Worm (Caenorhabditis elegans) whole organism, L1 larva: ENCODE data around the gene C33B4.4.
A peak's percentile ranks its signal among the peaks of the same experiment; 100 is the strongest.

Source experiments
- C04F5.9 ChIP-seq: sonication (generic microtip); optimal IDR thresholded peaks from 2 replicates; lab custom pipeline; 2016; ENCODE audit warnings: missing genetic modification characterization, missing compliant biosample characterization
- C34B4.2 ChIP-seq: sonication (generic microtip); optimal IDR thresholded peaks from 2 replicates; lab custom pipeline; 2017; ENCODE audit warnings: mild to moderate bottlenecking, missing genetic modification characterization, missing compliant biosample characterization
- F16B12.6 ChIP-seq: fragments of 150-350 bp; optimal IDR thresholded peaks from 2 replicates; lab custom pipeline; 2014; ENCODE audit warnings: missing biosample characterization, missing genetic modification characterization
- Y116A8C.19 ChIP-seq: sonication (generic microtip); optimal IDR thresholded peaks from 2 replicates; lab custom pipeline; 2016; ENCODE audit warnings: missing compliant biosample characterization, missing genetic modification characterization, borderline replicate concordance
- aha-1 ChIP-seq: fragments of 150-350 bp; optimal IDR thresholded peaks from 2 replicates; lab custom pipeline; 2014; ENCODE audit warnings: missing biosample characterization, missing genetic modification characterization
- alr-1 ChIP-seq: fragments of 200-800 bp; sonication (Bioruptor generic); optimal IDR thresholded peaks from 2 replicates; lab custom pipeline; 2018; ENCODE audit warnings: borderline replicate concordance, mild to moderate bottlenecking, missing genetic modification characterization, missing compliant biosample characterization
- aly-2 ChIP-seq: fragments of 150-350 bp; optimal IDR thresholded peaks from 2 replicates; lab custom pipeline; 2014; ENCODE audit warnings: missing biosample characterization, missing genetic modification characterization
- ama-1 ChIP-seq: fragments of 150-350 bp; optimal IDR thresholded peaks from 2 replicates; lab custom pipeline; 2014
- blmp-1 ChIP-seq: fragments of 150-350 bp; optimal IDR thresholded peaks from 2 replicates; lab custom pipeline; 2014; ENCODE audit warnings: missing biosample characterization, missing genetic modification characterization
- ceh-8 ChIP-seq: fragments of 200-800 bp; sonication (Bioruptor generic); optimal IDR thresholded peaks from 2 replicates; lab custom pipeline; 2018; ENCODE audit warnings: mild to moderate bottlenecking, missing genetic modification characterization, moderate library complexity, missing compliant biosample characterization
- ces-1 ChIP-seq: fragments of 150-350 bp; optimal IDR thresholded peaks from 2 replicates; lab custom pipeline; 2014; ENCODE audit warnings: missing biosample characterization, missing genetic modification reagents, missing genetic modification characterization
- dpl-1 ChIP-seq, 3 experiments: fragments of 150-350 bp in 2 of 3; sonication (generic microtip) in 1 of 3; optimal IDR thresholded peaks; 2 replicates each; lab custom pipeline; 2014 to 2017; ENCODE audit warnings: missing biosample characterization in 3 of 3, missing genetic modification characterization in 3 of 3, missing genetic modification reagents in 3 of 3
- efl-1 ChIP-seq, 4 experiments: fragments of 150-350 bp; optimal IDR thresholded peaks in 3 of 4; peaks in 1 of 4; 1 replicate in 1 of 4; 2 replicates in 3 of 4; lab custom pipeline; 2014; ENCODE audit warnings: missing biosample characterization in 2 of 4, missing genetic modification characterization in 2 of 4, missing genetic modification reagents in 2 of 4
- efl-3 ChIP-seq: fragments of 200-800 bp; sonication (Bioruptor generic); optimal IDR thresholded peaks from 2 replicates; lab custom pipeline; 2018; ENCODE audit warnings: mild to moderate bottlenecking, missing genetic modification characterization, missing compliant biosample characterization
- egl-13 ChIP-seq: sonication (generic microtip); optimal IDR thresholded peaks from 2 replicates; lab custom pipeline; 2016; ENCODE audit warnings: missing genotype, missing genetic modification reagents, missing genetic modification characterization, missing compliant biosample characterization
- elt-3 ChIP-seq, 6 experiments: fragments of 150-350 bp in 1 of 6; sonication (generic microtip); optimal IDR thresholded peaks; 2 replicates each; lab custom pipeline; 2017 to 2018; ENCODE audit warnings: missing biosample characterization in 6 of 6, missing genetic modification characterization in 6 of 6, inconsistent platforms in 1 of 6
- fkh-10 ChIP-seq: sonication (generic microtip); optimal IDR thresholded peaks from 2 replicates; lab custom pipeline; 2017; ENCODE audit warnings: missing biosample characterization, missing genetic modification reagents, missing genetic modification characterization
- fkh-4 ChIP-seq: sonication (generic microtip); optimal IDR thresholded peaks from 2 replicates; lab custom pipeline; 2016; ENCODE audit warnings: missing compliant biosample characterization, missing genetic modification characterization, borderline replicate concordance
- hpl-2 ChIP-seq: fragments of 150-350 bp; optimal IDR thresholded peaks from 2 replicates; lab custom pipeline; 2014; ENCODE audit warnings: missing biosample characterization, missing genetic modification reagents, missing genetic modification characterization
- irx-1 ChIP-seq: sonication (generic microtip); optimal IDR thresholded peaks from 2 replicates; lab custom pipeline; 2016; ENCODE audit warnings: missing genetic modification characterization, missing compliant biosample characterization
- jun-1 ChIP-seq: fragments of 150-350 bp; optimal IDR thresholded peaks from 2 replicates; lab custom pipeline; 2014; ENCODE audit warnings: missing biosample characterization, missing genetic modification reagents, missing genetic modification characterization
- lin-13 ChIP-seq: fragments of 150-350 bp; optimal IDR thresholded peaks from 2 replicates; lab custom pipeline; 2014; ENCODE audit warnings: missing biosample characterization, missing genetic modification reagents, missing genetic modification characterization
- lin-14 ChIP-seq: fragments of 200-800 bp; sonication (Bioruptor generic); optimal IDR thresholded peaks from 2 replicates; lab custom pipeline; 2018; ENCODE audit warnings: mild to moderate bottlenecking, missing genetic modification characterization, moderate library complexity, missing compliant biosample characterization
- lin-35 ChIP-seq, 2 experiments: fragments of 150-350 bp; optimal IDR thresholded peaks; 2 replicates each; lab custom pipeline; 2014; ENCODE audit warnings: missing biosample characterization in 2 of 2, missing genetic modification characterization in 2 of 2, missing genetic modification reagents in 2 of 2
- lin-39 ChIP-seq: fragments of 150-350 bp; optimal IDR thresholded peaks from 2 replicates; lab custom pipeline; 2014; ENCODE audit warnings: missing biosample characterization, missing genetic modification reagents, missing genetic modification characterization
- lsy-2 ChIP-seq, 2 experiments: fragments of 150-350 bp; optimal IDR thresholded peaks; 2 replicates each; lab custom pipeline; 2014; ENCODE audit warnings: missing biosample characterization in 2 of 2, missing genetic modification characterization in 2 of 2
- mab-9 ChIP-seq: fragments of 200-800 bp; sonication (Bioruptor generic); IDR thresholded peaks from 2 replicates; pipeline ENCODE4 v1.3.6; 2022; ENCODE audit warnings: missing genetic modification reagents, missing genetic modification characterization, missing compliant biosample characterization
- mef-2 ChIP-seq: fragments of 150-350 bp; optimal IDR thresholded peaks from 2 replicates; lab custom pipeline; 2014; ENCODE audit warnings: missing biosample characterization, missing genetic modification characterization
- mep-1 ChIP-seq: fragments of 150-350 bp; optimal IDR thresholded peaks from 2 replicates; lab custom pipeline; 2014; ENCODE audit warnings: missing biosample characterization, missing genetic modification characterization
- nhr-11 ChIP-seq: fragments of 150-350 bp; optimal IDR thresholded peaks from 2 replicates; lab custom pipeline; 2014; ENCODE audit warnings: missing biosample characterization, missing genetic modification characterization
- nhr-12 ChIP-seq: sonication (generic microtip); optimal IDR thresholded peaks from 2 replicates; lab custom pipeline; 2017; ENCODE audit warnings: missing biosample characterization, missing genetic modification characterization
- nhr-19 ChIP-seq: fragments of 200-800 bp; sonication (Bioruptor generic); conservative IDR thresholded peaks from 2 replicates; pipeline ENCODE4 v1.3.6; 2022; ENCODE audit warnings: missing genetic modification characterization, missing compliant biosample characterization
- nhr-237 ChIP-seq: fragments of 150-350 bp; optimal IDR thresholded peaks from 2 replicates; lab custom pipeline; 2014; ENCODE audit warnings: missing biosample characterization, missing genetic modification characterization
- nhr-28 ChIP-seq: fragments of 150-350 bp; optimal IDR thresholded peaks from 2 replicates; lab custom pipeline; 2014; ENCODE audit warnings: missing biosample characterization, missing genetic modification characterization
- nhr-47 ChIP-seq: sonication (generic microtip); optimal IDR thresholded peaks from 2 replicates; lab custom pipeline; 2016; ENCODE audit warnings: mild to moderate bottlenecking, missing genetic modification characterization, moderate library complexity, missing compliant biosample characterization
- nhr-71 ChIP-seq: sonication (generic microtip); optimal IDR thresholded peaks from 2 replicates; lab custom pipeline; 2016; ENCODE audit warnings: mild to moderate bottlenecking, missing genetic modification characterization, moderate library complexity, missing compliant biosample characterization
- nhr-76 ChIP-seq: sonication (generic microtip); optimal IDR thresholded peaks from 2 replicates; lab custom pipeline; 2017; ENCODE audit warnings: missing biosample characterization, missing genetic modification characterization
- nhr-77 ChIP-seq: fragments of 150-350 bp; optimal IDR thresholded peaks from 2 replicates; lab custom pipeline; 2014; ENCODE audit warnings: missing biosample characterization, missing genetic modification characterization
- nhr-84 ChIP-seq: sonication (generic microtip); optimal IDR thresholded peaks from 2 replicates; lab custom pipeline; 2017; ENCODE audit warnings: missing biosample characterization, missing genetic modification characterization
- nhr-85 ChIP-seq: sonication (generic microtip); peaks from one replicate; lab custom pipeline; 2016; ENCODE audit warnings: missing genetic modification characterization, inconsistent platforms, missing compliant biosample characterization
- nhr-90 ChIP-seq: sonication (generic microtip); optimal IDR thresholded peaks from 2 replicates; lab custom pipeline; 2016; ENCODE audit warnings: mild to moderate bottlenecking, missing genetic modification characterization, missing compliant biosample characterization; ENCODE audit not compliant: poor library complexity
- pag-3 ChIP-seq: sonication (generic microtip); optimal IDR thresholded peaks from 2 replicates; lab custom pipeline; 2017; ENCODE audit warnings: missing genetic modification characterization, mild to moderate bottlenecking, missing compliant biosample characterization, antibody characterized with exemption, borderline replicate concordance; ENCODE audit not compliant: insufficient read depth
- pax-3 ChIP-seq: fragments of 200-800 bp; sonication (Bioruptor generic); optimal IDR thresholded peaks from 2 replicates; lab custom pipeline; 2018; ENCODE audit warnings: mild to moderate bottlenecking, missing genetic modification characterization, moderate library complexity, missing compliant biosample characterization
- pqm-1 ChIP-seq: sonication (generic microtip); optimal IDR thresholded peaks from 3 replicates; lab custom pipeline; 2017; ENCODE audit warnings: missing biosample characterization, missing genetic modification characterization
- snu-23 ChIP-seq: sonication (generic microtip); optimal IDR thresholded peaks from 2 replicates; lab custom pipeline; 2016; ENCODE audit warnings: missing genetic modification characterization, missing compliant biosample characterization
- swsn-7 ChIP-seq: sonication (generic microtip); optimal IDR thresholded peaks from 2 replicates; lab custom pipeline; 2016; ENCODE audit warnings: missing genetic modification characterization, missing compliant biosample characterization
- tbx-2 ChIP-seq: sonication (generic microtip); optimal IDR thresholded peaks from 2 replicates; lab custom pipeline; 2016; ENCODE audit warnings: missing genetic modification characterization, missing compliant biosample characterization
- unc-86 ChIP-seq: sonication (generic microtip); optimal IDR thresholded peaks from 2 replicates; lab custom pipeline; 2016; ENCODE audit warnings: missing genetic modification characterization, missing compliant biosample characterization
- unc-98 ChIP-seq: fragments of 200-800 bp; sonication (Bioruptor generic); IDR thresholded peaks from 2 replicates; pipeline ENCODE4 v1.3.6; 2022; ENCODE audit warnings: missing genetic modification characterization, missing compliant biosample characterization
- xbp-1 ChIP-seq: sonication (generic microtip); optimal IDR thresholded peaks from 2 replicates; lab custom pipeline; 2016; ENCODE audit warnings: missing genetic modification characterization, missing compliant biosample characterization
- zag-1 ChIP-seq: fragments of 150-350 bp; optimal IDR thresholded peaks from 2 replicates; lab custom pipeline; 2014; ENCODE audit warnings: missing biosample characterization, missing genetic modification characterization
- ztf-11 ChIP-seq, 2 experiments: sonication (generic microtip); optimal IDR thresholded peaks; 2 replicates each; lab custom pipeline; 2016 to 2017; ENCODE audit warnings: missing genetic modification characterization in 2 of 2, missing biosample characterization in 1 of 2, missing compliant biosample characterization in 1 of 2

C33B4.4 gene

DNA sequence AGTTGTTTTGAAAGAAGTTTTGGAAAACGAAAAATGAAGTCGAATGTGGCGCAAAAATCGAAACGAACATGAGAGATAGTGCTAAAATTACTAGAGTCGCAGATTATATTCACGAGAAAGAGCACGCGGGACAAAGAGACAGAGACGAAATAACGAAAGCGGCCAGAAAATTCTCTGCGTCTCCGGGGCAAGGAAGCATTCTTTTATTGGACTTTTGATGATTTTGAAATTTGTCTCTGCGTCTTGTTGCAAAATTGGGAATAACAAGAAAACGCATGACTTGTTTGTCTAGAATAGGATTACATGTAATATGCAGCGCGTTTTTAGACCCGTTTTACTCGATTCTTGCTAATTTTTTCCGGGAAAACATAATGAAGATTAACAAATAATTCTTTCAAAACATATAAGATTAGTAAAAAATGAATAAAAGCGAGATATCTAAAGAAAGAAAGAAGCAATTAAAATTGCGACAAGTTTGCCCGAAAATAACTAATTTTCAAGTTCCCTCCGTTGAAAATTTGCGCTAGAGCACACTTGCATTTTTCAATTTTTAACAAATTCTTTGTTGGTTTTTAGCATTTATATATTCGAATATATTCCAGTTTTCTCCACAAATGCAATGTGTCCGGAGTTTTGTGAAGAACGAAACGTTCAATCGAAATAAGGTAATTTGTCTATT, 35.2 kb downstream of the C33B4.4 start, which contains the start of the genes B0491.6 and pigm-1 (continued):
- TF ChIP-seq Y116A8C.19 (tag; lab: Kevin White, UChicago), result no peak
- no peak for TF ChIP-seq aly-2 (tag; lab: Kevin White, UChicago)
- TF ChIP-seq hpl-2 (GFP tag; lab: Kevin White, UChicago), result no peak
- TF ChIP-seq nhr-12 (tag; lab: Kevin White, UChicago), result no peak
- TF ChIP-seq efl-3, result no peak
- peak; percentile 85 for TF ChIP-seq nhr-85 (tag; lab: Kevin White, UChicago)
- TF ChIP-seq efl-1 (optimal IDR thresholded peaks at IDR 0.05; lab: Kevin White, UChicago), result peak; percentile 54 to 92
- TF ChIP-seq efl-1 (GFP tag; optimal IDR thresholded peaks at IDR 0.05 in 1 of 2; lab: Kevin White, UChicago), result peak; percentile 90 to 99
- no peak for TF ChIP-seq lin-39 (tag; lab: Kevin White, UChicago)
- TF ChIP-seq nhr-11 (tag; lab: Kevin White, UChicago), result peak; percentile 76
- TF ChIP-seq xbp-1, result peak; percentile 30
- TF ChIP-seq lsy-2 (tag; optimal IDR thresholded peaks at IDR 0.05; lab: Kevin White, UChicago), result peak; percentile 48 to 75
- peak; percentile 77 for TF ChIP-seq swsn-7 (tag; lab: Kevin White, UChicago)
- TF ChIP-seq snu-23 (GFP tag; lab: Kevin White, UChicago), result peak; percentile 80
- peak; percentile 62 for TF ChIP-seq irx-1 (tag; lab: Kevin White, UChicago)
- peak; percentile 80 to 92 (median 87) for TF ChIP-seq dpl-1 (GFP tag; optimal IDR thresholded peaks at IDR 0.05; lab: Kevin White, UChicago)
- TF ChIP-seq pqm-1 (tag; lab: Kevin White, UChicago), result no peak
- TF ChIP-seq pax-3 (tag; lab: Kevin White, UChicago), result peak; percentile 76
- TF ChIP-seq aha-1 (tag; lab: Kevin White, UChicago), result no peak
- TF ChIP-seq ztf-11 (tag; optimal IDR thresholded peaks at IDR 0.05; lab: Kevin White, UChicago), result no peak
- TF ChIP-seq mab-9 (GFP tag; lab: Robert Waterston, UW), result no peak
- TF ChIP-seq unc-86, result peak; percentile 70
- no peak for TF ChIP-seq C04F5.9 (tag; lab: Kevin White, UChicago)
- TF ChIP-seq nhr-77 (tag; lab: Kevin White, UChicago), result peak; percentile 50
- TF ChIP-seq fkh-4, result peak; percentile 54
- no peak for TF ChIP-seq ces-1 (GFP tag; lab: Kevin White, UChicago)
- TF ChIP-seq fkh-10 (GFP tag; lab: Kevin White, UChicago), result peak; percentile 76
- TF ChIP-seq pag-3, result no peak
- peak; percentile 14 for TF ChIP-seq jun-1 (tag; lab: Kevin White, UChicago)
- TF ChIP-seq nhr-28 (tag; lab: Kevin White, UChicago), result no peak
- peak; percentile 0 for TF ChIP-seq F16B12.6 (tag; lab: Kevin White, UChicago)
- TF ChIP-seq nhr-90 (tag; lab: Kevin White, UChicago), result peak; percentile 52
- TF ChIP-seq tbx-2 (tag; lab: Kevin White, UChicago), result peak; percentile 49
- TF ChIP-seq blmp-1 (tag; lab: Kevin White, UChicago), result peak; percentile 64
- peak; percentile 48 for TF ChIP-seq ceh-8 (GFP tag; lab: Kevin White, UChicago)
- peak; percentile 37 for TF ChIP-seq mep-1 (tag; lab: Kevin White, UChicago)
- TF ChIP-seq nhr-47 (tag; lab: Kevin White, UChicago), result peak; percentile 89
- peak in 1 of 6 experiments; percentile 52 for TF ChIP-seq elt-3 (tag; optimal IDR thresholded peaks at IDR 0.05; lab: Kevin White, UChicago)
- peak; percentile 63 for TF ChIP-seq mef-2 (tag; lab: Kevin White, UChicago)
- TF ChIP-seq unc-98 (GFP tag; lab: Robert Waterston, UW), result no peak
- no peak for TF ChIP-seq alr-1 (tag; lab: Kevin White, UChicago)
- peak; percentile 71 for TF ChIP-seq egl-13 (tag; lab: Kevin White, UChicago)
- TF ChIP-seq ama-1, result no peak
- peak; percentile 96 for TF ChIP-seq lin-14 (GFP tag; lab: Kevin White, UChicago)
- no peak for TF ChIP-seq nhr-237 (tag; lab: Kevin White, UChicago)
- peak; percentile 87 to 96 for TF ChIP-seq lin-35 (GFP tag; optimal IDR thresholded peaks at IDR 0.05; lab: Kevin White, UChicago)
- TF ChIP-seq nhr-76 (tag; lab: Kevin White, UChicago), result no peak
- TF ChIP-seq nhr-71, result peak; percentile 87
- peak; percentile 34 for TF ChIP-seq nhr-19 (GFP tag; lab: Robert Waterston, UW)
- no peak for TF ChIP-seq lin-13 (GFP tag; lab: Kevin White, UChicago)
- TF ChIP-seq C34B4.2, result no peak
- TF ChIP-seq nhr-84 (tag; lab: Kevin White, UChicago), result no peak
- TF ChIP-seq zag-1 (tag; lab: Kevin White, UChicago), result no peak
